Fruit fly (Drosophila melanogaster) whole organism, embryonic: ENCODE measurements around the gene Dad1.

Source experiments
- Ada2b ChIP-seq: fragments of 200-800 bp; sonication (Bioruptor generic); IDR thresholded peaks from 2 replicates; pipeline ENCODE4 v1.3.6; 2022; ENCODE audit warnings: missing biosample characterization, missing genetic modification characterization
- Atf-2 ChIP-seq: fragments of 200-800 bp; sonication (Bioruptor generic); optimal IDR thresholded peaks from 2 replicates; lab custom pipeline; 2016; ENCODE audit warnings: missing biosample characterization, missing genetic modification characterization
- Atf6 ChIP-seq: fragments of 200-800 bp; sonication (Bioruptor generic); IDR thresholded peaks from 2 replicates; pipeline ENCODE4 v1.3.6; 2022; ENCODE audit warnings: missing biosample characterization, missing genetic modification characterization
- Awh ChIP-seq: fragments of 200-800 bp; sonication (Bioruptor generic); IDR thresholded peaks from 2 replicates; pipeline ENCODE4, ENCODE4 v1.3.6; 2022; ENCODE audit warnings: missing biosample characterization, missing genetic modification characterization
- CG10274 ChIP-seq: fragments of 200-800 bp; sonication (Bioruptor generic); optimal IDR thresholded peaks from 3 replicates; lab custom pipeline; 2017; ENCODE audit warnings: missing biosample characterization, mild to moderate bottlenecking, missing genetic modification characterization
- CG10959 ChIP-seq: fragments of 200-800 bp; sonication (Bioruptor generic); IDR thresholded peaks from 2 replicates; pipeline ENCODE4 v1.3.6; 2022; ENCODE audit warnings: missing biosample characterization, missing genetic modification characterization
- CG11398 ChIP-seq: fragments of 200-800 bp; sonication (Bioruptor generic); optimal IDR thresholded peaks from 2 replicates; lab custom pipeline; 2016; ENCODE audit warnings: missing biosample characterization, missing genetic modification characterization
- CG12299 ChIP-seq: fragments of 200-800 bp; sonication (Bioruptor generic); optimal IDR thresholded peaks from 2 replicates; lab custom pipeline; 2018; ENCODE audit warnings: missing biosample characterization, mild to moderate bottlenecking, missing genetic modification characterization
- CG13775 ChIP-seq: fragments of 200-800 bp; sonication (Bioruptor generic); optimal IDR thresholded peaks from 3 replicates; lab custom pipeline; 2017; ENCODE audit warnings: missing biosample characterization, mild to moderate bottlenecking, missing genetic modification characterization
- CG14441 ChIP-seq: fragments of 200-800 bp; sonication (Bioruptor generic); IDR thresholded peaks from 2 replicates; pipeline ENCODE4 v1.3.6; 2022; ENCODE audit warnings: missing biosample characterization, missing genetic modification characterization
- CG1529 ChIP-seq: fragments of 200-800 bp; sonication (Bioruptor generic); optimal IDR thresholded peaks from 3 replicates; lab custom pipeline; 2018; ENCODE audit warnings: missing biosample characterization, missing genetic modification characterization
- CG17359 ChIP-seq: fragments of 200-800 bp; sonication (Bioruptor generic); optimal IDR thresholded peaks from 3 replicates; lab custom pipeline; 2018; ENCODE audit warnings: missing biosample characterization, mild to moderate bottlenecking, missing genetic modification characterization, moderate library complexity
- CG3163 ChIP-seq: fragments of 200-800 bp; sonication (Bioruptor generic); optimal IDR thresholded peaks from 3 replicates; lab custom pipeline; 2016; ENCODE audit warnings: missing biosample characterization, missing genetic modification characterization
- CG32772 ChIP-seq: fragments of 200-800 bp; sonication (Bioruptor generic); IDR thresholded peaks from 2 replicates; pipeline ENCODE4 v1.3.6; 2022; ENCODE audit warnings: missing biosample characterization, missing genetic modification characterization
- CG3281 ChIP-seq: fragments of 200-800 bp; sonication (Bioruptor generic); optimal IDR thresholded peaks from 3 replicates; lab custom pipeline; 2017; ENCODE audit warnings: missing biosample characterization, mild to moderate bottlenecking, missing genetic modification characterization
- CG6854 ChIP-seq: fragments of 200-800 bp; sonication (Bioruptor generic); optimal IDR thresholded peaks from 3 replicates; lab custom pipeline; 2017; ENCODE audit warnings: missing biosample characterization, mild to moderate bottlenecking, missing genetic modification characterization
- CG9437 ChIP-seq: fragments of 200-800 bp; sonication (Bioruptor generic); optimal IDR thresholded peaks from 2 replicates; lab custom pipeline; 2018; ENCODE audit warnings: missing biosample characterization, mild to moderate bottlenecking, missing genetic modification characterization
- CHES-1-like ChIP-seq: fragments of 200-800 bp; sonication (Bioruptor generic); optimal IDR thresholded peaks from 2 replicates; lab custom pipeline; 2016; ENCODE audit warnings: missing biosample characterization, missing genetic modification characterization
- D19A ChIP-seq: fragments of 200-800 bp; optimal IDR thresholded peaks from 3 replicates; lab custom pipeline; 2019; ENCODE audit warnings: missing biosample characterization, mild to moderate bottlenecking, missing genetic modification characterization, moderate library complexity
- Doc3 ChIP-seq: fragments of 200-800 bp; sonication (Bioruptor generic); IDR thresholded peaks from 3 replicates; pipeline ENCODE4 v1.3.6; 2022; ENCODE audit warnings: missing biosample characterization, missing genetic modification characterization; ENCODE audit not compliant: partially characterized antibody
- Ets97D ChIP-seq: fragments of 200-800 bp; sonication (Bioruptor generic); optimal IDR thresholded peaks from 3 replicates; lab custom pipeline; 2016; ENCODE audit warnings: missing biosample characterization, missing genetic modification characterization
- GATAe ChIP-seq: fragments of 200-800 bp; sonication (Bioruptor generic); conservative IDR thresholded peaks from 2 replicates; pipeline ENCODE4 v1.3.6; 2022; ENCODE audit warnings: missing biosample characterization, missing genetic modification characterization
- H2.0 ChIP-seq: fragments of 200-800 bp; sonication (Bioruptor generic); IDR thresholded peaks from 2 replicates; pipeline ENCODE4 v1.3.6; 2022; ENCODE audit warnings: missing biosample characterization, missing genetic modification characterization
- Mrtf ChIP-seq: fragments of 200-800 bp; sonication (Bioruptor generic); IDR thresholded peaks from 3 replicates; pipeline ENCODE4 v1.3.6; 2022; ENCODE audit warnings: missing biosample characterization, missing genetic modification characterization
- Neu2 ChIP-seq: fragments of 200-800 bp; sonication (Bioruptor generic); optimal IDR thresholded peaks from 3 replicates; lab custom pipeline; 2016; ENCODE audit warnings: missing biosample characterization, missing genetic modification characterization, borderline replicate concordance
- Optix ChIP-seq: fragments of 200-800 bp; sonication (Bioruptor generic); IDR thresholded peaks from 3 replicates; pipeline ENCODE4 v1.3.6; 2022; ENCODE audit warnings: missing biosample characterization, missing genetic modification characterization
- Sox100B ChIP-seq: fragments of 200-800 bp; sonication (Bioruptor generic); optimal IDR thresholded peaks from 3 replicates; lab custom pipeline; 2018; ENCODE audit warnings: missing biosample characterization, mild to moderate bottlenecking, missing genetic modification characterization
- Spps ChIP-seq: fragments of 200-800 bp; sonication (Bioruptor generic); optimal IDR thresholded peaks from 2 replicates; lab custom pipeline; 2018; ENCODE audit warnings: missing biosample characterization, mild to moderate bottlenecking, missing genetic modification characterization
- ab ChIP-seq: fragments of 200-800 bp; sonication (Bioruptor generic); optimal IDR thresholded peaks from 2 replicates; lab custom pipeline; 2016; ENCODE audit warnings: missing biosample characterization, missing genetic modification characterization
- al ChIP-seq: fragments of 200-800 bp; sonication (Bioruptor generic); IDR thresholded peaks from 2 replicates; pipeline ENCODE4 v1.3.6; 2022; ENCODE audit warnings: missing biosample characterization, missing genetic modification characterization
- bsh ChIP-seq, 2 experiments: fragments of 200-800 bp; sonication (Bioruptor generic); optimal IDR thresholded peaks; 2 replicates each; lab custom pipeline; 2017 to 2018; ENCODE audit warnings: mild to moderate bottlenecking in 2 of 2, missing biosample characterization in 2 of 2, missing genetic modification characterization in 2 of 2, moderate library complexity in 1 of 2
- croc ChIP-seq: fragments of 200-800 bp; sonication (Bioruptor generic); conservative IDR thresholded peaks from 3 replicates; pipeline ENCODE4 v1.3.6; 2022; ENCODE audit warnings: missing biosample characterization, missing genetic modification characterization
- dan ChIP-seq: fragments of 200-800 bp; sonication (Bioruptor generic); IDR thresholded peaks from 2 replicates; pipeline ENCODE4 v1.3.6; 2022; ENCODE audit warnings: missing biosample characterization, missing genetic modification characterization
- eve ChIP-seq, 2 experiments: fragments of >200 bp; optimal IDR thresholded peaks; 2 replicates each; lab custom pipeline; 2017; ENCODE audit warnings: missing biosample characterization in 2 of 2, missing genetic modification characterization in 2 of 2
- exex ChIP-seq: fragments of 200-800 bp; sonication (Bioruptor generic); optimal IDR thresholded peaks from 4 replicates; lab custom pipeline; 2018; ENCODE audit warnings: missing biosample characterization, mild to moderate bottlenecking, missing genetic modification characterization, moderate library complexity
- gcm2 ChIP-seq: fragments of 200-800 bp; sonication (Bioruptor generic); optimal IDR thresholded peaks from 2 replicates; lab custom pipeline; 2016; ENCODE audit warnings: missing biosample characterization, missing genetic modification characterization
- grn ChIP-seq: fragments of 200-800 bp; sonication (Bioruptor generic); optimal IDR thresholded peaks from 3 replicates; lab custom pipeline; 2017; ENCODE audit warnings: missing biosample characterization, missing genetic modification characterization
- gro ChIP-seq: fragments of 200-800 bp; sonication (Bioruptor generic); optimal IDR thresholded peaks from 2 replicates; lab custom pipeline; 2016; ENCODE audit warnings: missing biosample characterization, missing genetic modification characterization
- ham ChIP-seq: fragments of 200-800 bp; sonication (Bioruptor generic); IDR thresholded peaks from 2 replicates; pipeline ENCODE4 v1.3.6; 2022; ENCODE audit warnings: missing biosample characterization, missing genetic modification characterization
- hbn ChIP-seq: fragments of 200-800 bp; sonication (Bioruptor generic); IDR thresholded peaks from 2 replicates; pipeline ENCODE4 v1.3.6; 2022; ENCODE audit warnings: missing biosample characterization, missing genetic modification characterization; ENCODE audit not compliant: partially characterized antibody
- insv ChIP-seq, 2 experiments: fragments of 200-800 bp; sonication (Bioruptor generic); optimal IDR thresholded peaks; 3 replicates each; lab custom pipeline; 2016 to 2018; ENCODE audit warnings: missing biosample characterization in 2 of 2, missing genetic modification characterization in 2 of 2
- luna ChIP-seq: fragments of 200-800 bp; sonication (Bioruptor generic); optimal IDR thresholded peaks from 2 replicates; lab custom pipeline; 2016; ENCODE audit warnings: missing biosample characterization, missing genetic modification characterization
- mirr ChIP-seq: fragments of 200-800 bp; sonication (Bioruptor generic); optimal IDR thresholded peaks from 3 replicates; lab custom pipeline; 2018; ENCODE audit warnings: missing biosample characterization, mild to moderate bottlenecking, missing genetic modification characterization
- oc ChIP-seq: fragments of 200-800 bp; sonication (Bioruptor generic); optimal IDR thresholded peaks from 2 replicates; lab custom pipeline; 2018; ENCODE audit warnings: missing biosample characterization, mild to moderate bottlenecking, missing genetic modification characterization, moderate library complexity
- pum ChIP-seq: fragments of 200-800 bp; sonication (Bioruptor generic); optimal IDR thresholded peaks from 2 replicates; lab custom pipeline; 2016; ENCODE audit warnings: missing biosample characterization, missing genetic modification characterization
- pzg ChIP-seq: fragments of 200-800 bp; sonication (Bioruptor generic); optimal IDR thresholded peaks from 3 replicates; lab custom pipeline; 2018; ENCODE audit warnings: missing biosample characterization, mild to moderate bottlenecking, missing genetic modification characterization, moderate library complexity
- seq ChIP-seq: fragments of 200-800 bp; sonication (Bioruptor generic); IDR thresholded peaks from 2 replicates; pipeline ENCODE4 v1.3.6; 2022; ENCODE audit warnings: missing biosample characterization, missing genetic modification characterization
- tap ChIP-seq: fragments of 200-800 bp; optimal IDR thresholded peaks from 3 replicates; lab custom pipeline; 2019; ENCODE audit warnings: missing biosample characterization, mild to moderate bottlenecking, missing genetic modification characterization, moderate library complexity
- trh ChIP-seq: fragments of 200-800 bp; sonication (Bioruptor generic); optimal IDR thresholded peaks from 2 replicates; lab custom pipeline; 2016; ENCODE audit warnings: missing biosample characterization, missing genetic modification characterization
- tup ChIP-seq: fragments of 200-800 bp; sonication (Bioruptor generic); optimal IDR thresholded peaks from 2 replicates; lab custom pipeline; 2016; ENCODE audit warnings: missing biosample characterization, mild to moderate bottlenecking, missing genetic modification characterization, moderate library complexity

Gene Dad1

dm6 chr2L:8414887-8415883 is 31.2 kb upstream of the Dad1 start, which contains the start of the genes CG13398 and Akap200 (continued):
- TF ChIP-seq Spps (tag; lab: Kevin White, UChicago) (no peak), ab (GFP tag; lab: Kevin White, UChicago) (no peak), GATAe (GFP tag; lab: Robert Waterston, UW) (no peak), Optix (GFP tag; lab: Robert Waterston, UW) (no peak), eve (GFP tag; optimal IDR thresholded peaks at IDR 0.05; lab: Kevin White, UChicago) (no peak), CG3281 (GFP tag; lab: Kevin White, UChicago) (no peak), ham (GFP tag; lab: Robert Waterston, UW) (no peak), croc (GFP tag; lab: Robert Waterston, UW) (no peak; the same call in 2 of the 3 replicates), hbn (GFP tag; lab: Robert Waterston, UW) (no peak), oc (tag; lab: Kevin White, UChicago) (no peak), bsh (GFP tag; optimal IDR thresholded peaks at IDR 0.05; lab: Kevin White, UChicago) (no peak), Ets97D (GFP tag; lab: Kevin White, UChicago) (peak; percentile 36), tup (GFP tag; lab: Kevin White, UChicago) (no peak), Doc3 (GFP tag; lab: Robert Waterston, UW) (no peak), seq (GFP tag; lab: Robert Waterston, UW) (no peak), Sox100B (GFP tag; lab: Kevin White, UChicago) (peak; percentile 44), CG10274 (GFP tag; lab: Kevin White, UChicago) (no peak), exex (tag; lab: Kevin White, UChicago) (no peak), gro (GFP tag; lab: Kevin White, UChicago) (no peak), D19A (tag; lab: Kevin White, UChicago) (peak; percentile 41), mirr (GFP tag; lab: Kevin White, UChicago) (no peak), luna (GFP tag; lab: Kevin White, UChicago) (no peak), trh (GFP tag; lab: Kevin White, UChicago) (no peak), pum (GFP tag; lab: Kevin White, UChicago) (no peak), CG11398 (peak; percentile 20), CG9437 (GFP tag; lab: Kevin White, UChicago) (peak; percentile 57), CG3163 (GFP tag; lab: Kevin White, UChicago) (no peak), CG14441 (GFP tag; lab: Robert Waterston, UW) (0 out of 2 replicates have a peak, but pooled peaks have one; percentile 17), al (GFP tag; lab: Robert Waterston, UW) (no peak), tap (tag; lab: Kevin White, UChicago) (no peak), Ada2b (GFP tag; lab: Robert Waterston, UW) (no peak), CG12299 (tag; lab: Kevin White, UChicago) (no peak), CHES-1-like (GFP tag; lab: Kevin White, UChicago) (no peak), Atf6 (GFP tag; lab: Robert Waterston, UW) (no peak), CG32772 (no peak), insv (GFP tag; optimal IDR thresholded peaks at IDR 0.05; lab: Kevin White, UChicago) (peak in 1 of 2 experiments; percentile 41), Mrtf (GFP tag; lab: Robert Waterston, UW) (no peak), gcm2 (GFP tag; lab: Kevin White, UChicago) (no peak), CG10959 (GFP tag; lab: Robert Waterston, UW) (no peak), CG6854 (GFP tag; lab: Kevin White, UChicago) (no peak), Atf-2 (GFP tag; lab: Kevin White, UChicago) (no peak), grn (GFP tag; lab: Kevin White, UChicago) (peak; percentile 24), pzg (peak; percentile 49), Neu2 (GFP tag; lab: Kevin White, UChicago) (no peak), CG1529 (GFP tag; lab: Kevin White, UChicago) (no peak), CG13775 (GFP tag; lab: Kevin White, UChicago) (peak; percentile 59), dan (GFP tag; lab: Robert Waterston, UW) (no peak), H2.0 (GFP tag; lab: Robert Waterston, UW) (no peak), Awh (no peak), CG17359 (tag; lab: Kevin White, UChicago) (no peak)
